Worm (Caenorhabditis elegans) whole organism, young adult: ENCODE measurements around the gene F22F1.2.

Experiments
- B0019.2 ChIP-seq: fragments of 200-800 bp; sonication (Bioruptor generic); conservative IDR thresholded peaks from 2 replicates; pipeline ENCODE4 v1.3.6; 2022; ENCODE audit warnings: missing genetic modification reagents, missing genetic modification characterization, missing compliant biosample characterization
- B0261.1 ChIP-seq: sonication (generic microtip); optimal IDR thresholded peaks from 2 replicates; lab custom pipeline; 2016; ENCODE audit warnings: mild to moderate bottlenecking, missing genetic modification characterization, moderate library complexity, missing compliant biosample characterization
- D2030.7 ChIP-seq: fragments of 200-800 bp; sonication (Bioruptor generic); IDR thresholded peaks from 2 replicates; pipeline ENCODE4 v1.3.6; 2022; ENCODE audit warnings: missing genetic modification reagents, missing genetic modification characterization, missing compliant biosample characterization
- F57A8.1 ChIP-seq: fragments of 200-800 bp; sonication (Bioruptor generic); optimal IDR thresholded peaks from 2 replicates; lab custom pipeline; 2018; ENCODE audit warnings: mild to moderate bottlenecking, missing genetic modification characterization, moderate library complexity, missing compliant biosample characterization
- K11D2.4 ChIP-seq: fragments of 200-800 bp; sonication (Bioruptor generic); IDR thresholded peaks from 2 replicates; pipeline ENCODE4 v1.3.6; 2022; ENCODE audit warnings: missing genetic modification reagents, missing genetic modification characterization, missing compliant biosample characterization
- K12H6.12 ChIP-seq: fragments of 200-800 bp; sonication (Bioruptor generic); optimal IDR thresholded peaks from 2 replicates; lab custom pipeline; 2018; ENCODE audit warnings: mild to moderate bottlenecking, missing genetic modification characterization, missing compliant biosample characterization
- Y53G8AR.9 ChIP-seq: fragments of 200-800 bp; sonication (Bioruptor generic); conservative IDR thresholded peaks from 2 replicates; pipeline ENCODE4 v1.3.6; 2022; ENCODE audit warnings: missing genetic modification reagents, missing genetic modification characterization, missing compliant biosample characterization
- Y56A3A.18 ChIP-seq: fragments of 200-800 bp; sonication (Bioruptor generic); IDR thresholded peaks from 2 replicates; pipeline ENCODE4 v1.3.6; 2022; ENCODE audit warnings: missing genetic modification reagents, missing genetic modification characterization, missing compliant biosample characterization
- Y67H2A.10 ChIP-seq: fragments of 200-800 bp; sonication (Bioruptor generic); conservative IDR thresholded peaks from 2 replicates; pipeline ENCODE4 v1.3.6; 2022; ENCODE audit warnings: missing genetic modification reagents, missing genetic modification characterization, missing compliant biosample characterization
- ZK185.1 ChIP-seq: sonication (generic microtip); optimal IDR thresholded peaks from 2 replicates; lab custom pipeline; 2016; ENCODE audit warnings: mild to moderate bottlenecking, missing genetic modification characterization, missing compliant biosample characterization; ENCODE audit not compliant: poor library complexity, severe bottlenecking
- ama-1 ChIP-seq, 3 experiments: fragments of 150-350 bp in 1 of 3; sonication (generic microtip) in 2 of 3; optimal IDR thresholded peaks; 2 replicates each; lab custom pipeline; 2014 to 2018; ENCODE audit warnings: missing biosample characterization in 2 of 3, missing genetic modification characterization in 2 of 3, missing genetic modification reagents in 2 of 3
- cebp-1 ChIP-seq, 2 experiments: fragments of 200-800 bp in 1 of 2; sonication (Bioruptor generic) in 1 of 2; sonication (generic microtip) in 1 of 2; IDR thresholded peaks in 1 of 2; optimal IDR thresholded peaks in 1 of 2; 2 replicates each; pipeline versions ENCODE4 v1.3.6 to Lab custom; 2017 to 2022; ENCODE audit warnings: missing compliant biosample characterization in 2 of 2, missing genetic modification characterization in 2 of 2, mild to moderate bottlenecking in 1 of 2, missing genetic modification reagents in 1 of 2, moderate library complexity in 1 of 2
- ceh-100 ChIP-seq: fragments of 200-800 bp; sonication (Bioruptor generic); IDR thresholded peaks from 2 replicates; pipeline ENCODE4 v1.3.6; 2022; ENCODE audit warnings: missing genetic modification reagents, missing genetic modification characterization, missing compliant biosample characterization
- ceh-27 ChIP-seq: fragments of 200-800 bp; sonication (Bioruptor generic); optimal IDR thresholded peaks from 2 replicates; lab custom pipeline; 2018; ENCODE audit warnings: mild to moderate bottlenecking, missing genetic modification characterization, moderate library complexity, missing compliant biosample characterization
- ceh-40 ChIP-seq: fragments of 200-800 bp; sonication (Bioruptor generic); IDR thresholded peaks from 2 replicates; pipeline ENCODE4 v1.3.6; 2022; ENCODE audit warnings: missing genetic modification characterization, missing compliant biosample characterization
- ceh-58 ChIP-seq: fragments of 200-800 bp; sonication (Bioruptor generic); IDR thresholded peaks from 2 replicates; pipeline ENCODE4 v1.3.6; 2022; ENCODE audit warnings: missing genetic modification characterization, missing compliant biosample characterization
- ceh-79 ChIP-seq: sonication (generic microtip); optimal IDR thresholded peaks from 2 replicates; lab custom pipeline; 2017; ENCODE audit warnings: mild to moderate bottlenecking, missing genetic modification characterization, missing compliant biosample characterization
- die-1 ChIP-seq: sonication (generic microtip); optimal IDR thresholded peaks from 2 replicates; lab custom pipeline; 2016; ENCODE audit warnings: missing genotype, mild to moderate bottlenecking, missing genetic modification characterization, missing compliant biosample characterization
- egl-44 ChIP-seq: fragments of 200-800 bp; sonication (Bioruptor generic); IDR thresholded peaks from 2 replicates; pipeline ENCODE4 v1.3.6; 2022; ENCODE audit warnings: missing genetic modification reagents, missing genetic modification characterization, missing compliant biosample characterization
- egrh-3 ChIP-seq: fragments of 200-800 bp; sonication (Bioruptor generic); IDR thresholded peaks from 2 replicates; pipeline ENCODE4 v1.3.6; 2022; ENCODE audit warnings: missing genetic modification reagents, missing genetic modification characterization, missing compliant biosample characterization
- ekl-4 ChIP-seq: fragments of 200-800 bp; sonication (Bioruptor generic); IDR thresholded peaks from 2 replicates; pipeline ENCODE4 v1.3.6; 2022; ENCODE audit warnings: missing genetic modification reagents, missing genetic modification characterization, missing compliant biosample characterization
- hlh-12 ChIP-seq: sonication (generic microtip); optimal IDR thresholded peaks from 2 replicates; lab custom pipeline; 2016; ENCODE audit warnings: missing genetic modification characterization, missing compliant biosample characterization
- hmg-1.2 ChIP-seq: fragments of 200-800 bp; sonication (Bioruptor generic); IDR thresholded peaks from 2 replicates; pipeline ENCODE4 v1.3.6; 2022; ENCODE audit warnings: missing genetic modification reagents, missing genetic modification characterization, missing compliant biosample characterization
- hmg-20 ChIP-seq: fragments of 200-800 bp; sonication (Bioruptor generic); IDR thresholded peaks from 2 replicates; pipeline ENCODE4 v1.3.6; 2022; ENCODE audit warnings: missing genetic modification reagents, missing genetic modification characterization, missing compliant biosample characterization
- lin-26 ChIP-seq: fragments of 200-800 bp; sonication (Bioruptor generic); IDR thresholded peaks from 2 replicates; pipeline ENCODE4 v1.3.6; 2022; ENCODE audit warnings: missing genetic modification reagents, missing genetic modification characterization, missing compliant biosample characterization
- lin-35 ChIP-seq, 3 experiments: fragments of 150-350 bp in 2 of 3; sonication (generic microtip) in 1 of 3; optimal IDR thresholded peaks; 2 replicates each; lab custom pipeline; 2014 to 2018; ENCODE audit warnings: missing biosample characterization in 3 of 3, missing genetic modification characterization in 3 of 3, missing genetic modification reagents in 3 of 3
- lin-40 ChIP-seq: sonication (generic microtip); optimal IDR thresholded peaks from 2 replicates; lab custom pipeline; 2016; ENCODE audit warnings: missing genetic modification characterization, mild to moderate bottlenecking, missing compliant biosample characterization, missing genotype, missing genetic modification reagents
- lin-54 ChIP-seq: fragments of 200-800 bp; sonication (Bioruptor generic); optimal IDR thresholded peaks from 2 replicates; lab custom pipeline; 2018; ENCODE audit warnings: mild to moderate bottlenecking, missing genetic modification characterization, missing compliant biosample characterization
- lir-1 ChIP-seq: fragments of 200-800 bp; sonication (Bioruptor generic); conservative IDR thresholded peaks from 2 replicates; pipeline ENCODE4 v1.3.6; 2022; ENCODE audit warnings: missing genetic modification reagents, missing genetic modification characterization, missing compliant biosample characterization
- madf-6 ChIP-seq: fragments of 200-800 bp; sonication (Bioruptor generic); IDR thresholded peaks from 2 replicates; pipeline ENCODE4 v1.3.6; 2022; ENCODE audit warnings: missing genetic modification reagents, missing genetic modification characterization, missing compliant biosample characterization
- mel-28 ChIP-seq: sonication (generic microtip); optimal IDR thresholded peaks from 2 replicates; lab custom pipeline; 2016; ENCODE audit warnings: borderline replicate concordance, mild to moderate bottlenecking, missing genetic modification characterization, missing compliant biosample characterization
- mxl-1 ChIP-seq: sonication (generic microtip); optimal IDR thresholded peaks from 2 replicates; lab custom pipeline; 2016; ENCODE audit warnings: missing genetic modification characterization, missing compliant biosample characterization
- nfyb-1 ChIP-seq: fragments of 200-800 bp; sonication (Bioruptor generic); IDR thresholded peaks from 2 replicates; pipeline ENCODE4 v1.3.6; 2022; ENCODE audit warnings: missing genetic modification reagents, missing genetic modification characterization, missing compliant biosample characterization
- nhr-80 ChIP-seq: sonication (generic microtip); optimal IDR thresholded peaks from 2 replicates; lab custom pipeline; 2016; ENCODE audit warnings: missing genetic modification characterization, missing compliant biosample characterization
- nhr-90 ChIP-seq: sonication (generic microtip); optimal IDR thresholded peaks from 2 replicates; lab custom pipeline; 2016; ENCODE audit warnings: missing genotype, mild to moderate bottlenecking, missing genetic modification characterization, missing compliant biosample characterization
- pbrm-1 ChIP-seq: fragments of 200-800 bp; sonication (Bioruptor generic); IDR thresholded peaks from 2 replicates; pipeline ENCODE4 v1.3.6; 2022; ENCODE audit warnings: missing genetic modification reagents, missing genetic modification characterization, missing compliant biosample characterization
- rpc-1 ChIP-seq, 2 experiments: fragments of 150-350 bp in 1 of 2; sonication (generic microtip) in 1 of 2; optimal IDR thresholded peaks; 2 replicates each; lab custom pipeline; 2014 to 2018; ENCODE audit warnings: missing biosample characterization in 1 of 2, missing genetic modification characterization in 1 of 2, missing genetic modification reagents in 1 of 2, missing genotype in 1 of 2
- snpc-3.4 ChIP-seq: sonication (generic microtip); optimal IDR thresholded peaks from 2 replicates; lab custom pipeline; 2017; ENCODE audit warnings: missing genetic modification characterization, mild to moderate bottlenecking, missing compliant biosample characterization, antibody characterized with exemption, moderate library complexity, missing genotype, missing genetic modification reagents
- snpc-4 ChIP-seq, 5 experiments: fragments of 150-350 bp in 1 of 5; sonication (generic microtip) in 4 of 5; optimal IDR thresholded peaks; 2 replicates each; lab custom pipeline; 2014 to 2018; ENCODE audit warnings: missing genetic modification characterization in 5 of 5, missing biosample characterization in 3 of 5, antibody characterized with exemption in 2 of 5, mild to moderate bottlenecking in 2 of 5, missing compliant biosample characterization in 2 of 5, missing genotype in 2 of 5, moderate library complexity in 2 of 5, missing genetic modification reagents in 1 of 5
- tbp1 ChIP-seq: fragments of 200-800 bp; sonication (Bioruptor generic); optimal IDR thresholded peaks from 2 replicates; lab custom pipeline; 2018; ENCODE audit warnings: mild to moderate bottlenecking, missing genetic modification characterization, missing compliant biosample characterization
- ztf-18 ChIP-seq: sonication (generic microtip); optimal IDR thresholded peaks from 2 replicates; lab custom pipeline; 2016; ENCODE audit warnings: missing genotype, mild to moderate bottlenecking, missing genetic modification characterization, missing compliant biosample characterization
- ztf-25 ChIP-seq: fragments of 200-800 bp; sonication (Bioruptor generic); IDR thresholded peaks from 2 replicates; pipeline ENCODE4 v1.3.6; 2022; ENCODE audit warnings: missing genetic modification reagents, missing genetic modification characterization, missing compliant biosample characterization
- ztf-28 ChIP-seq: fragments of 200-800 bp; sonication (Bioruptor generic); IDR thresholded peaks from 2 replicates; pipeline ENCODE4 v1.3.6; 2022; ENCODE audit warnings: missing genetic modification reagents, missing genetic modification characterization, missing compliant biosample characterization

F22F1.2 gene

DNA sequence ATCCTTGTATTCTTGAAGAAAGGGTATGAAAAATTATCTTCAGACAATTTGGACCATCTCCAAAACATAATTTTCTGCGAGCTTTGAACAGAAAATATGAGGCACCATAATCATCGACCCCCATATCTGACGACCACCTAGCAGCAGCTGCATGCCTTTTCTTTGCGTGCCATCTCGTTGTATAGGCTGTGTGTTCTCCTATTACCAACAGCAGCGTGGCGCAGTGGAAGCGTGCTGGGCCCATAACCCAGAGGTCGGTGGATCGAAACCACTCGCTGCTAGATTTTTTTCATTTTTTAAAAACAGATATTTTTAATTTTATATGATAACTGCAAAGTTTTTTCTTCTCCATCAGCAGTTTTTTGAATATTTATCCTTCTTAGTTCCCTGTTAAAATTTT, 5.4 kb upstream of the F22F1.2 start (continued):
- peak; percentile 67; the same call in 1 of the 2 replicates for TF ChIP-seq ekl-4
- TF ChIP-seq ama-1 (optimal IDR thresholded peaks at IDR 0.05; lab: Kevin White, UChicago): no peak
- TF ChIP-seq ama-1 (GFP tag; optimal IDR thresholded peaks at IDR 0.05; lab: Kevin White, UChicago): peak in 1 of 2 experiments; percentile 56
- no peak for TF ChIP-seq nhr-80
- TF ChIP-seq egl-44: no peak
- TF ChIP-seq ceh-40 (GFP tag; lab: Robert Waterston, UW): peak; percentile 66; the same call in 1 of the 2 replicates
- TF ChIP-seq ztf-28 (GFP tag; lab: Robert Waterston, UW): 0 out of 2 replicates have a peak, but pooled peaks have one; percentile 66
- peak in 1 of 3 experiments; percentile 35 for TF ChIP-seq lin-35 (GFP tag; optimal IDR thresholded peaks at IDR 0.05; lab: Kevin White, UChicago)
- peak; percentile 32 for TF ChIP-seq K12H6.12 (tag; lab: Kevin White, UChicago)
- peak; percentile 28; the same call in 1 of the 2 replicates for TF ChIP-seq egrh-3 (GFP tag; lab: Robert Waterston, UW)
- no peak for TF ChIP-seq B0019.2
- no peak for TF ChIP-seq Y67H2A.10 (GFP tag; lab: Robert Waterston, UW)
- TF ChIP-seq F57A8.1 (GFP tag; lab: Kevin White, UChicago): no peak
- TF ChIP-seq hlh-12: no peak
- TF ChIP-seq ceh-79 (tag; lab: Kevin White, UChicago): no peak
- peak; percentile 88 for TF ChIP-seq tbp1 (GFP tag; lab: Kevin White, UChicago)
- peak; percentile 11 for TF ChIP-seq ceh-27 (GFP tag; lab: Kevin White, UChicago)
- TF ChIP-seq snpc-4 (GFP tag; optimal IDR thresholded peaks at IDR 0.05; lab: Kevin White, UChicago): no peak
- TF ChIP-seq snpc-4 (tag; optimal IDR thresholded peaks at IDR 0.05; lab: Kevin White, UChicago): no peak
- TF ChIP-seq cebp-1 (GFP tag; IDR thresholded peaks at IDR 0.05; lab: Robert Waterston, UW): no peak
- no peak for TF ChIP-seq cebp-1 (tag; optimal IDR thresholded peaks at IDR 0.05; lab: Kevin White, UChicago)
- no peak for TF ChIP-seq mel-28 (tag; lab: Kevin White, UChicago)

DNA sequence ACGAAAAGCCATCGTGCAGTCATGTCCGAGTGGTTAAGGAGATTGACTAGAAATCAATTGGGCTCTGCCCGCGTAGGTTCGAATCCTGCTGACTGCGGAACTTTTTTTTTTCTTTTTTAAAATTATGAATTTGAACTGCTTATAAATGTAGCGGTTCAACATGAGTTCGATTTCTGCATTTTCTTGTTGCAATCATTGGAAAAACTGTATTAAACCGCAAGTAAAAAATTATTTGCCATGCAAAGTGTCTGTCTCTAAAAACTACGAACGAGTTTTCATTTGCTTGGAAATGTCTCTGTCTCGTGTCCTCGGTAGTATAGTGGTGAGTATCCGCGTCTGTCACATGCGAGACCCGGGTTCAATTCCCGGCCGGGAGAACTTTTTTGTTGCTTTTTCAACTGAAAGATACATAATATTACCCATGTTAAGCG, 4.9 kb upstream of the F22F1.2 start:
- 0 out of 2 replicates have a peak, but pooled peaks have one; percentile 12 for TF ChIP-seq ceh-40 (GFP tag; lab: Robert Waterston, UW)
- TF ChIP-seq mxl-1 (tag; lab: Kevin White, UChicago): peak; percentile 3
- TF ChIP-seq ztf-18 (tag; lab: Kevin White, UChicago): peak; percentile 24
- TF ChIP-seq lin-54: peak; percentile 6
- peak; percentile 53 for TF ChIP-seq ZK185.1 (tag; lab: Kevin White, UChicago)
- TF ChIP-seq lin-40 (tag; lab: Kevin White, UChicago): peak; percentile 3
- TF ChIP-seq hmg-20 (GFP tag; lab: Robert Waterston, UW): peak; percentile 56; the same call in 1 of the 2 replicates
- TF ChIP-seq ztf-25 (GFP tag; lab: Robert Waterston, UW): peak; percentile 52; the same call in 1 of the 2 replicates
- TF ChIP-seq lir-1 (GFP tag; lab: Robert Waterston, UW): 0 out of 2 replicates have a peak, but pooled peaks have one; percentile 8
- TF ChIP-seq nfyb-1 (GFP tag; lab: Robert Waterston, UW): 0 out of 2 replicates have a peak, but pooled peaks have one; percentile 18
- TF ChIP-seq ceh-27 (GFP tag; lab: Kevin White, UChicago): peak; percentile 7
- peak; percentile 80 for TF ChIP-seq B0261.1 (tag; lab: Kevin White, UChicago)
- peak; percentile 51 for TF ChIP-seq rpc-1 (optimal IDR thresholded peaks at IDR 0.05; lab: Kevin White, UChicago)
- TF ChIP-seq rpc-1 (tag; optimal IDR thresholded peaks at IDR 0.05; lab: Kevin White, UChicago): peak; percentile 84
- peak; percentile 24 for TF ChIP-seq snpc-3.4
- TF ChIP-seq Y53G8AR.9: peak; percentile 66; the same call in 1 of the 2 replicates
- TF ChIP-seq Y56A3A.18 (GFP tag; lab: Robert Waterston, UW): 0 out of 2 replicates have a peak, but pooled peaks have one; percentile 74
- peak; percentile 63 for TF ChIP-seq die-1
- TF ChIP-seq ceh-100: 0 out of 2 replicates have a peak, but pooled peaks have one; percentile 18
- TF ChIP-seq ceh-58 (GFP tag; lab: Robert Waterston, UW): 0 out of 2 replicates have a peak, but pooled peaks have one; percentile 61
- TF ChIP-seq tbp1 (GFP tag; lab: Kevin White, UChicago): peak; percentile 84
- peak; percentile 67 for TF ChIP-seq lin-26 (GFP tag; lab: Robert Waterston, UW)
- peak; percentile 45 for TF ChIP-seq hmg-1.2 (GFP tag; lab: Robert Waterston, UW)
- TF ChIP-seq madf-6 (GFP tag; lab: Robert Waterston, UW): peak; percentile 15; the same call in 1 of the 2 replicates
- TF ChIP-seq K11D2.4 (GFP tag; lab: Robert Waterston, UW): 0 out of 2 replicates have a peak, but pooled peaks have one; percentile 13
- TF ChIP-seq D2030.7 (GFP tag; lab: Robert Waterston, UW): peak; percentile 65
- TF ChIP-seq snpc-4 (GFP tag; optimal IDR thresholded peaks at IDR 0.05; lab: Kevin White, UChicago): peak; percentile 26
- peak in 2 of 4 experiments; percentile 30 to 43 for TF ChIP-seq snpc-4 (tag; optimal IDR thresholded peaks at IDR 0.05; lab: Kevin White, UChicago)
- TF ChIP-seq pbrm-1: peak; percentile 61
- peak; percentile 5 for TF ChIP-seq nhr-90 (tag; lab: Kevin White, UChicago)
